Fruit fly (Drosophila melanogaster): ENCODE data around the gene Top2.

dm6 chr2L:19418017-19418416 is 35.3 kb downstream of the Top2 start, which contains the start of gene lectin-37Da:
- TF ChIP-seq h (GFP tag; optimal IDR thresholded peaks at IDR 0.05) (no peak), psq (GFP tag; optimal IDR thresholded peaks at IDR 0.05) (no peak), Myc (optimal IDR thresholded peaks at IDR 0.05) (no peak), jim (GFP tag; optimal IDR thresholded peaks at IDR 0.05) (no peak), Abd-B (GFP tag; optimal IDR thresholded peaks at IDR 0.05) (no peak), pan (optimal IDR thresholded peaks at IDR 0.05) (no peak), usp (GFP tag; optimal IDR thresholded peaks at IDR 0.05) (no peak), Hnf4 (GFP tag; optimal IDR thresholded peaks at IDR 0.05) (no peak), lola (GFP tag; optimal IDR thresholded peaks at IDR 0.05) (no peak), fru (GFP tag; optimal IDR thresholded peaks at IDR 0.05) (no peak), Rel (GFP tag; optimal IDR thresholded peaks at IDR 0.05) (no peak), Rel (tag; optimal IDR thresholded peaks at IDR 0.05) (no peak), HLH106 (tag; optimal IDR thresholded peaks at IDR 0.05) (no peak), Dfd (GFP tag; optimal IDR thresholded peaks at IDR 0.05) (no peak)

Data from whole organism, wandering third instar larva.